Worm (Caenorhabditis elegans) whole organism, L3 larva: ENCODE results near the gene F59C12.4.

ENCODE experiments used
- ZK546.5 ChIP-seq: sonication (generic microtip); optimal IDR thresholded peaks from 2 replicates; lab custom pipeline; 2017; ENCODE audit warnings: missing biosample characterization, missing genetic modification characterization
- ceh-16 ChIP-seq: sonication (generic microtip); optimal IDR thresholded peaks from 2 replicates; lab custom pipeline; 2017; ENCODE audit warnings: missing biosample characterization, missing genetic modification characterization
- egl-27 ChIP-seq: sonication (generic microtip); optimal IDR thresholded peaks from 4 replicates; lab custom pipeline; 2017; ENCODE audit warnings: missing biosample characterization, missing genetic modification reagents, missing genetic modification characterization
- eor-1 ChIP-seq, 2 experiments: fragments of 150-350 bp; optimal IDR thresholded peaks; 2 replicates each; lab custom pipeline; 2014 to 2018; ENCODE audit warnings: missing biosample characterization in 2 of 2, missing genetic modification characterization in 2 of 2
- fos-1 ChIP-seq: fragments of 150-350 bp; optimal IDR thresholded peaks from 2 replicates; lab custom pipeline; 2014; ENCODE audit warnings: missing biosample characterization, missing genetic modification characterization
- lin-39 ChIP-seq: fragments of 150-350 bp; optimal IDR thresholded peaks from 2 replicates; lab custom pipeline; 2018; ENCODE audit warnings: missing biosample characterization, missing genetic modification reagents, missing genetic modification characterization
- mdl-1 ChIP-seq: fragments of 150-350 bp; optimal IDR thresholded peaks from 2 replicates; lab custom pipeline; 2014; ENCODE audit warnings: missing biosample characterization, missing genetic modification characterization
- mml-1 ChIP-seq: fragments of 150-350 bp; sonication (generic microtip); optimal IDR thresholded peaks from 3 replicates; lab custom pipeline; 2014; ENCODE audit warnings: missing biosample characterization, missing genetic modification characterization
- nhr-12 ChIP-seq: fragments of 150-350 bp; optimal IDR thresholded peaks from 2 replicates; lab custom pipeline; 2014; ENCODE audit warnings: missing biosample characterization, missing genetic modification characterization
- nhr-28 ChIP-seq: fragments of 150-350 bp; optimal IDR thresholded peaks from 2 replicates; lab custom pipeline; 2014; ENCODE audit warnings: missing biosample characterization, missing genetic modification characterization
- nhr-43 ChIP-seq: sonication (generic microtip); optimal IDR thresholded peaks from 2 replicates; lab custom pipeline; 2016; ENCODE audit warnings: mild to moderate bottlenecking, missing genetic modification characterization, missing compliant biosample characterization; ENCODE audit not compliant: poor library complexity, severe bottlenecking
- pha-4 ChIP-seq: fragments of 150-350 bp; optimal IDR thresholded peaks from 2 replicates; lab custom pipeline; 2014; ENCODE audit warnings: missing biosample characterization, missing genetic modification reagents, missing genetic modification characterization
- unc-62 ChIP-seq: fragments of 150-350 bp; sonication (generic microtip); optimal IDR thresholded peaks from 4 replicates; lab custom pipeline; 2014; ENCODE audit warnings: missing biosample characterization, missing genetic modification reagents, missing genetic modification characterization
- ztf-11 ChIP-seq: fragments of 150-350 bp; optimal IDR thresholded peaks from 2 replicates; lab custom pipeline; 2014; ENCODE audit warnings: missing biosample characterization, missing genetic modification characterization

DNA sequence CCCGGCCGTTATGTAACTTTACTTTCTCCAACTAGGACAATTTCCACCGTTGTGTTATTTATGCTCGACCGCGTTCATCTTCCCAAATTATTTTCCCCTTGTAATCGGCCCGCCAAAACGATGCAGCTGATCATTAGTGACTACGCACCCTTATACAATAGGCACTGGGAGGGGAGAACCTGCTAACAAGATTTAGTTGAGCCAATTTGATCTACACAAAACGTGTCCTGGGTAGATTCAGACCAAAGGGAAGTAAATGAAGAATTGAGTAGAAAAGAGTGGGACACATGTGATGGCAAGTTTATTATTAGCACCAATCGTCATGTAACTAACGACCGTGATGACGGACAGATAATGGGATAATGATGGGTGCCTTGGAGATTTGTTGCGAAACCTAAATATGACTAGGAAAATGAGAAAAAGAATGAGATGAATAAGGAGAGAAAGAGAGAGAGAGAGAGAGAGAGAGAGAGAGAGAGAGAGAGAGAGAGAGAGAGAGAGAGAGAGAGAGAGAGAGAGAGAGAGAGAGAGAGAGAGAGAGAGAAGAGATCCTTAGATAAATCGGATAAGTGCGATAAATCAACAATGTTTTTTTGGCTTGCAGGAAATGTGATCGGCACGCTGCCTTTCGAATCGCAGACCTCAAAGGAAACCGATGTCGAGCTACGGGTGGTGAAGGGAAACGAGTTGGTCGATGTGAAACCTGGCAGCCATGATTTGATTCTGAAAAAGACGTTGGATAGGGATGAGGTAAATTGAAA is 6.7 kb downstream of the F59C12.4 start:
- no peak for TF ChIP-seq pha-4 (tag; lab: Kevin White, UChicago)
- TF ChIP-seq mdl-1 (tag; lab: Kevin White, UChicago) = no peak
- TF ChIP-seq mml-1 (tag; lab: Kevin White, UChicago) = no peak
- no peak for TF ChIP-seq lin-39 (tag; lab: Kevin White, UChicago)
- TF ChIP-seq fos-1 (tag; lab: Kevin White, UChicago) = no peak
- TF ChIP-seq nhr-12 (tag; lab: Kevin White, UChicago) = no peak
- no peak for TF ChIP-seq ceh-16 (tag; lab: Kevin White, UChicago)
- TF ChIP-seq egl-27 (tag; lab: Kevin White, UChicago) = no peak
- no peak for TF ChIP-seq unc-62
- no peak for TF ChIP-seq ZK546.5 (tag; lab: Kevin White, UChicago)
- no peak for TF ChIP-seq eor-1 (tag; optimal IDR thresholded peaks at IDR 0.05; lab: Kevin White, UChicago)
- TF ChIP-seq nhr-43 = no peak
- TF ChIP-seq ztf-11 (tag; lab: Kevin White, UChicago) = no peak
- TF ChIP-seq nhr-28 (tag; lab: Kevin White, UChicago) = no peak
